Fruit fly (Drosophila melanogaster) whole organism, prepupa: ENCODE data around the gene GILT3.

ENCODE experiments used
- Blimp-1 ChIP-seq: fragments of 200-800 bp; sonication (Bioruptor generic); optimal IDR thresholded peaks from 3 replicates; lab custom pipeline; 2017; ENCODE audit warnings: missing biosample characterization, missing genetic modification characterization, mild to moderate bottlenecking, moderate library complexity, missing genetic modification reagents
- CG10631 ChIP-seq: fragments of 200-800 bp; sonication (Bioruptor generic); optimal IDR thresholded peaks from 2 replicates; lab custom pipeline; 2016; ENCODE audit warnings: missing biosample characterization, missing genetic modification characterization
- CG10669 ChIP-seq: fragments of 200-800 bp; sonication (Bioruptor generic); optimal IDR thresholded peaks from 3 replicates; lab custom pipeline; 2018; ENCODE audit warnings: missing biosample characterization, mild to moderate bottlenecking, missing genetic modification characterization, moderate library complexity
- CG11294 ChIP-seq: fragments of 200-800 bp; sonication (Bioruptor generic); IDR thresholded peaks from 2 replicates; pipeline ENCODE4 v1.3.6; 2022; ENCODE audit warnings: missing biosample characterization, missing genetic modification characterization
- CG11762 ChIP-seq: fragments of 200-800 bp; sonication (Bioruptor generic); optimal IDR thresholded peaks from 3 replicates; lab custom pipeline; 2016; ENCODE audit warnings: missing biosample characterization, missing genetic modification characterization; ENCODE audit not compliant: insufficient read depth
- CG11902 ChIP-seq: fragments of 200-800 bp; sonication (Bioruptor generic); optimal IDR thresholded peaks from 3 replicates; lab custom pipeline; 2016; ENCODE audit warnings: missing biosample characterization, missing genetic modification characterization
- CG15336 ChIP-seq: fragments of 200-800 bp; sonication (Bioruptor generic); IDR thresholded peaks from 2 replicates; pipeline ENCODE4 v1.3.6; 2022; ENCODE audit warnings: missing biosample characterization, missing genetic modification characterization
- CG1621 ChIP-seq: fragments of 200-800 bp; sonication (Bioruptor generic); optimal IDR thresholded peaks from 3 replicates; lab custom pipeline; 2018; ENCODE audit warnings: missing biosample characterization, mild to moderate bottlenecking, missing genetic modification characterization
- CG16779 ChIP-seq: fragments of 200-800 bp; sonication (Bioruptor generic); optimal IDR thresholded peaks from 3 replicates; lab custom pipeline; 2017; ENCODE audit warnings: missing biosample characterization, mild to moderate bottlenecking, missing genetic modification characterization
- CG3032 ChIP-seq: fragments of 200-800 bp; optimal IDR thresholded peaks from 2 replicates; lab custom pipeline; 2019; ENCODE audit warnings: missing biosample characterization, mild to moderate bottlenecking, missing genetic modification characterization, moderate library complexity
- CG32006 ChIP-seq: fragments of 200-800 bp; sonication (Bioruptor generic); optimal IDR thresholded peaks from 3 replicates; lab custom pipeline; 2017; ENCODE audit warnings: missing biosample characterization, mild to moderate bottlenecking, missing genetic modification characterization
- CG3919 ChIP-seq: fragments of 200-800 bp; sonication (Bioruptor generic); optimal IDR thresholded peaks from 3 replicates; lab custom pipeline; 2016; ENCODE audit warnings: missing biosample characterization, missing genetic modification characterization
- CG6163 ChIP-seq: fragments of 200-800 bp; sonication (Bioruptor generic); IDR thresholded peaks from 3 replicates; pipeline ENCODE4 v1.3.6; 2022; ENCODE audit warnings: missing biosample characterization, missing genetic modification characterization
- CG6276 ChIP-seq: fragments of 200-800 bp; sonication (Bioruptor generic); optimal IDR thresholded peaks from 2 replicates; lab custom pipeline; 2017; ENCODE audit warnings: missing biosample characterization, mild to moderate bottlenecking, missing genetic modification characterization
- CG6792 ChIP-seq: fragments of 200-800 bp; sonication (Bioruptor generic); optimal IDR thresholded peaks from 3 replicates; lab custom pipeline; 2016; ENCODE audit warnings: missing biosample characterization, missing genetic modification characterization
- CG6808 ChIP-seq: fragments of 200-800 bp; sonication (Bioruptor generic); optimal IDR thresholded peaks from 3 replicates; lab custom pipeline; 2017; ENCODE audit warnings: missing biosample characterization, missing genetic modification characterization, mild to moderate bottlenecking, moderate library complexity, missing genetic modification reagents
- CG7368 ChIP-seq: fragments of 200-800 bp; sonication (Bioruptor generic); optimal IDR thresholded peaks from 3 replicates; lab custom pipeline; 2016; ENCODE audit warnings: missing biosample characterization, missing genetic modification characterization
- CG8632 ChIP-seq: fragments of 200-800 bp; sonication (Bioruptor generic); optimal IDR thresholded peaks from 3 replicates; lab custom pipeline; 2016; ENCODE audit warnings: missing biosample characterization, missing genetic modification characterization
- CG9139 ChIP-seq: fragments of 200-800 bp; sonication (Bioruptor generic); optimal IDR thresholded peaks from 3 replicates; lab custom pipeline; 2017; ENCODE audit warnings: missing biosample characterization, mild to moderate bottlenecking, missing genetic modification characterization
- Eip75B ChIP-seq: fragments of 200-800 bp; sonication (Bioruptor generic); optimal IDR thresholded peaks from 3 replicates; lab custom pipeline; 2016; ENCODE audit warnings: missing biosample characterization, missing genetic modification characterization
- Eip78C ChIP-seq: fragments of 200-800 bp; sonication (Bioruptor generic); peaks from one replicate; lab custom pipeline; 2016; ENCODE audit warnings: missing biosample characterization, missing genetic modification characterization
- Eip93F ChIP-seq: fragments of 200-800 bp; sonication (Bioruptor generic); optimal IDR thresholded peaks from 2 replicates; lab custom pipeline; 2016; ENCODE audit warnings: missing biosample characterization, mild to moderate bottlenecking, missing genetic modification characterization
- Ets21C ChIP-seq: fragments of 200-800 bp; sonication (Bioruptor generic); optimal IDR thresholded peaks from 3 replicates; lab custom pipeline; 2016; ENCODE audit warnings: missing biosample characterization, missing genetic modification characterization
- Ets96B ChIP-seq: fragments of 200-800 bp; optimal IDR thresholded peaks from 2 replicates; lab custom pipeline; 2019; ENCODE audit warnings: missing biosample characterization, mild to moderate bottlenecking, missing genetic modification characterization, moderate library complexity
- Gug ChIP-seq: fragments of 200-800 bp; sonication (Bioruptor generic); IDR thresholded peaks from 2 replicates; pipeline ENCODE4 v1.3.6; 2022; ENCODE audit warnings: missing biosample characterization, missing genetic modification characterization
- Hr38 ChIP-seq: sonication (Bioruptor generic); optimal IDR thresholded peaks from 2 replicates; lab custom pipeline; 2016; ENCODE audit warnings: missing biosample characterization, missing genetic modification characterization
- Hr39 ChIP-seq: fragments of 200-800 bp; sonication (Bioruptor generic); optimal IDR thresholded peaks from 2 replicates; lab custom pipeline; 2016; ENCODE audit warnings: missing biosample characterization, missing genetic modification characterization
- Hr4 ChIP-seq: fragments of 200-800 bp; sonication (Bioruptor generic); optimal IDR thresholded peaks from 3 replicates; lab custom pipeline; 2016; ENCODE audit warnings: missing biosample characterization, missing genetic modification characterization
- Met ChIP-seq: fragments of 200-800 bp; sonication (Bioruptor generic); optimal IDR thresholded peaks from 3 replicates; lab custom pipeline; 2016; ENCODE audit warnings: missing biosample characterization, missing genetic modification characterization
- OdsH ChIP-seq: fragments of 200-800 bp; sonication (Bioruptor generic); optimal IDR thresholded peaks from 3 replicates; lab custom pipeline; 2016; ENCODE audit warnings: missing biosample characterization, missing genetic modification characterization
- Smox ChIP-seq: fragments of 200-800 bp; sonication (Bioruptor generic); optimal IDR thresholded peaks from 3 replicates; lab custom pipeline; 2016; ENCODE audit warnings: missing biosample characterization, missing genetic modification characterization
- Sox102F ChIP-seq: fragments of 200-800 bp; sonication (Bioruptor generic); optimal IDR thresholded peaks from 2 replicates; lab custom pipeline; 2016; ENCODE audit warnings: missing biosample characterization, mild to moderate bottlenecking, missing genetic modification characterization
- Sox15 ChIP-seq: fragments of 200-800 bp; sonication (Bioruptor generic); optimal IDR thresholded peaks from 3 replicates; lab custom pipeline; 2016; ENCODE audit warnings: missing biosample characterization, missing genetic modification characterization
- achi ChIP-seq: fragments of 200-800 bp; sonication (Bioruptor generic); optimal IDR thresholded peaks from 3 replicates; lab custom pipeline; 2016; ENCODE audit warnings: missing biosample characterization, missing genetic modification characterization
- acj6 ChIP-seq: fragments of 200-800 bp; sonication (Bioruptor generic); optimal IDR thresholded peaks from 3 replicates; lab custom pipeline; 2016; ENCODE audit warnings: missing biosample characterization, missing genetic modification characterization
- cyc ChIP-seq: fragments of 200-800 bp; sonication (Bioruptor generic); optimal IDR thresholded peaks from 3 replicates; lab custom pipeline; 2016; ENCODE audit warnings: missing biosample characterization, missing genetic modification characterization
- dac ChIP-seq: fragments of 200-800 bp; sonication (Bioruptor generic); optimal IDR thresholded peaks from 2 replicates; lab custom pipeline; 2017; ENCODE audit warnings: missing biosample characterization, mild to moderate bottlenecking, missing genetic modification characterization
- eg ChIP-seq: fragments of 200-800 bp; sonication (Bioruptor generic); IDR thresholded peaks from 3 replicates; pipeline ENCODE4 v1.3.6; 2022; ENCODE audit warnings: missing biosample characterization, missing genetic modification characterization
- esn ChIP-seq: fragments of 200-800 bp; sonication (Bioruptor generic); optimal IDR thresholded peaks from 2 replicates; lab custom pipeline; 2016; ENCODE audit warnings: missing biosample characterization, mild to moderate bottlenecking, missing genetic modification characterization, moderate library complexity
- fd59A ChIP-seq: fragments of 200-800 bp; sonication (Bioruptor generic); optimal IDR thresholded peaks from 2 replicates; lab custom pipeline; 2017; ENCODE audit warnings: missing biosample characterization, mild to moderate bottlenecking, missing genetic modification characterization, missing genetic modification reagents
- fd85E ChIP-seq: fragments of 200-800 bp; sonication (Bioruptor generic); optimal IDR thresholded peaks from 3 replicates; lab custom pipeline; 2016; ENCODE audit warnings: missing biosample characterization, missing genetic modification characterization
- fkh ChIP-seq: fragments of 200-800 bp; sonication (Bioruptor generic); optimal IDR thresholded peaks from 3 replicates; lab custom pipeline; 2017; ENCODE audit warnings: missing biosample characterization, mild to moderate bottlenecking, missing genetic modification characterization, moderate library complexity
- lz ChIP-seq: fragments of 200-800 bp; sonication (Bioruptor generic); optimal IDR thresholded peaks from 3 replicates; lab custom pipeline; 2016; ENCODE audit warnings: missing biosample characterization, missing genetic modification characterization
- net ChIP-seq: fragments of 200-800 bp; sonication (Bioruptor generic); optimal IDR thresholded peaks from 3 replicates; lab custom pipeline; 2016; ENCODE audit warnings: missing biosample characterization, missing genetic modification characterization
- salr ChIP-seq, 2 experiments: fragments of 200-800 bp; sonication (Bioruptor generic); optimal IDR thresholded peaks; 3 replicates each; lab custom pipeline; 2016 to 2018; ENCODE audit warnings: missing biosample characterization in 2 of 2, missing genetic modification characterization in 2 of 2, mild to moderate bottlenecking in 1 of 2
- ss ChIP-seq, 2 experiments: fragments of 200-800 bp; sonication (Bioruptor generic); optimal IDR thresholded peaks; 2 replicates in 1 of 2; 3 replicates in 1 of 2; lab custom pipeline; 2017 to 2018; ENCODE audit warnings: mild to moderate bottlenecking in 2 of 2, missing biosample characterization in 2 of 2, missing genetic modification characterization in 2 of 2, moderate library complexity in 1 of 2
- svp ChIP-seq: fragments of 200-800 bp; sonication (Bioruptor generic); peaks from one replicate; lab custom pipeline; 2016; ENCODE audit warnings: missing biosample characterization, missing genetic modification characterization
- topi ChIP-seq: fragments of 200-800 bp; sonication (Bioruptor generic); optimal IDR thresholded peaks from 3 replicates; lab custom pipeline; 2016; ENCODE audit warnings: missing biosample characterization, missing genetic modification characterization

The GILT3 gene

DNA sequence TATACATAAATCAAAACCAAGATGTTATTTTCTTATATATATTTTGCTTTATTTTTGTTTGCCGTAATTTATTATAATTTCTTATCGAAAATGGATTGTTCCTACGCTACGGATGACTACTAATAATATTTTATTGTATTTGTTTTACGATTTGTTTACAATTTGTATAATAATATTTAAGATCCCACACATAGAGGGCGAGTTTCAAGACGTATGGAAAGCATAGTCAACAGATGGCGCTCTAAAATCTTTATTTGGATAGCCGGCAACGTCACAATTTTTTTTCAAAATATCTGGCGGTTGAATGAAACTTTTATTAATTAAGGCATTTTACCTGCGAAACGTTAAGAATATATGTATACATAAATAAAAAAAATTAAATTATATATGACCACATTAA lies 44.8 kb downstream of the GILT3 start (continued):
- TF ChIP-seq eg (GFP tag; lab: Robert Waterston, UW) (no peak), CG11902 (no peak), fkh (GFP tag; lab: Kevin White, UChicago) (peak; percentile 97), CG6276 (GFP tag; lab: Kevin White, UChicago) (no peak), salr (GFP tag; optimal IDR thresholded peaks at IDR 0.05; lab: Kevin White, UChicago) (no peak), Sox102F (GFP tag; lab: Kevin White, UChicago) (no peak)

DNA sequence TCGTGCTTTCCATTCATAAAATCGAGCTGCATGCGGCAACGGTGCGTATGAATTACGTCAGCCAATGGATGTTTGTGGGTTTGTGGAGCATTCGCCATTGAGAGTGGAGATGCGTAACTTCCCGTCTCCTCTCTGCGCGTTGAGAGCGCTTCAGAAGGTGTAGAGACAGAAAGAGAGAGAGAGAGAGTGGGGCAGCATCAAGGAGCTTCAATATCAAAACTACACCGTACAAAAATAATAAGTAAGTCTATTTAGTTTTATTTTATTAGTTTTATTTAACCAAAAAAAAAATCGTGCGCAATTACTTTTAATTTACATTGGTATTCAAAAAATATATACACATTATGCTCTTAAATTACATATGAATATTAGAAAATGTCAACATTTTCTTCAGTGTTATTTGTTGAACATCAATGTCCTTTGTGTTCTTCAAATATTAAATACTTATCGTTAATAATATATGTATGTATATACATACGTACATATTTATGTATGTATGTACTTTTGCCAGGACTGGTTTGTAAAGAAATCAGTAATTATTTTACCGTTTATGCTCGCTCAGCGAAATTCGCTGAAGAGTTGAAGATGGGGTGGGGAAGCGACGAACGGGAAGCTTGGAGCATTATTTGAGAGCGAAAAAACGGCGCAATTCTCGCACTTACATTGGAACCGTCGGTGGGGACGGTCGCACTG lies 45.7 kb downstream of the GILT3 start, which contains the start of gene CG10365:
CG10365 (plus strand) TSS at position 652 of the 693 bp plus-strand sequence.
- TF ChIP-seq acj6 (peak; percentile 89), achi (GFP tag; lab: Kevin White, UChicago) (peak; percentile 92), svp (GFP tag; lab: Kevin White, UChicago) (peak; percentile 91), Blimp-1 (peak; percentile 59), Sox15 (GFP tag; lab: Kevin White, UChicago) (peak; percentile 75), dac (GFP tag; lab: Kevin White, UChicago) (peak; percentile 7), CG1621 (peak; percentile 54), CG6163 (GFP tag; lab: Robert Waterston, UW) (peak; percentile 90), OdsH (GFP tag; lab: Kevin White, UChicago) (peak; percentile 90), Hr39 (GFP tag; lab: Kevin White, UChicago) (peak; percentile 32), CG16779 (tag; lab: Kevin White, UChicago) (peak; percentile 67), Eip78C (GFP tag; lab: Kevin White, UChicago) (peak; percentile 98), fd85E (GFP tag; lab: Kevin White, UChicago) (peak; percentile 81), CG11762 (peak; percentile 89), salr (GFP tag; optimal IDR thresholded peaks at IDR 0.05; lab: Kevin White, UChicago) (peak in 1 of 2 experiments; percentile 94), Eip93F (GFP tag; lab: Kevin White, UChicago) (peak; percentile 44), CG3919 (GFP tag; lab: Kevin White, UChicago) (peak; percentile 92), CG32006 (GFP tag; lab: Kevin White, UChicago) (peak; percentile 93), topi (peak; percentile 74), Hr4 (GFP tag; lab: Kevin White, UChicago) (peak; percentile 80), Hr38 (GFP tag; lab: Kevin White, UChicago) (no peak), CG11902 (peak; percentile 66), fd59A (peak; percentile 64), fkh (GFP tag; lab: Kevin White, UChicago) (no peak), CG10631 (GFP tag; lab: Kevin White, UChicago) (peak; percentile 93), CG3032 (peak; percentile 89), cyc (peak; percentile 80), ss (GFP tag; optimal IDR thresholded peaks at IDR 0.05; lab: Kevin White, UChicago) (peak; percentile 83 to 86), Met (GFP tag; lab: Kevin White, UChicago) (peak; percentile 84), Ets96B (tag; lab: Kevin White, UChicago) (peak; percentile 90), Gug (GFP tag; lab: Robert Waterston, UW) (peak; percentile 88), Smox (GFP tag; lab: Kevin White, UChicago) (peak; percentile 87), lz (peak; percentile 69), CG6276 (GFP tag; lab: Kevin White, UChicago) (peak; percentile 89), CG10669 (GFP tag; lab: Kevin White, UChicago) (peak; percentile 63), eg (GFP tag; lab: Robert Waterston, UW) (peak; percentile 95), CG7368 (peak; percentile 89), Eip75B (GFP tag; lab: Kevin White, UChicago) (peak; percentile 80), CG11294 (GFP tag; lab: Robert Waterston, UW) (peak; percentile 77; the same call in 1 of the 2 replicates), CG15336 (peak; percentile 97), Sox102F (GFP tag; lab: Kevin White, UChicago) (peak; percentile 68), CG6808 (GFP tag; lab: Kevin White, UChicago) (peak; percentile 77), CG6792 (GFP tag; lab: Kevin White, UChicago) (peak; percentile 91), CG9139 (GFP tag; lab: Kevin White, UChicago) (peak; percentile 55), Ets21C (GFP tag; lab: Kevin White, UChicago) (no peak), net (GFP tag; lab: Kevin White, UChicago) (peak; percentile 89), esn (peak; percentile 92), CG8632 (GFP tag; lab: Kevin White, UChicago) (peak; percentile 97)
